Worm (Caenorhabditis elegans): ENCODE data around the gene srh-308.

DNA sequence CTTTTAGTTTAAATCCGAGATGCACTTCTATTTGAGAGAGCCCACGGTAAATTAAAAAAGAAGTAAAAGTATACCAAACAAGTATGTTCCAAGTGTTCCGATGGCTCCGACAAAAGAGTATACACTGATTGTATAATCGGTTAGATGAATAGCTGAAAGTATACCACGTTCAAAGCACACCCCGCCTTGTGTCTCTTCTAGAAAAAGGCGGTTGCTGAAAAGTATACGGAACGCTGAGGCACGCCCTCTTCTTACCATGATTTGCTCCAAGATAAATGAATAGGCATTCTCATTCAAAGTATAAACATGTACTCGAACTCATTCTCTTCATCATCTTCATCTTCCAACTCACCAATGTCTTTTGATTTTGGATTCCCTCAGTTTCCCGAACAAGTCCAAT is 3.0 kb downstream of the srh-308 start, which contains the start of gene end-3:
- no peak for TF ChIP-seq nhr-237 (tag; optimal IDR thresholded peaks at IDR 0.05)
- TF ChIP-seq fkh-10 (GFP tag; optimal IDR thresholded peaks at IDR 0.05): no peak

Measured in whole organism, L3 larva.